Fruit fly (Drosophila melanogaster) whole organism, embryonic: ENCODE measurements around the gene Drsl2.
A peak's percentile ranks its signal among the peaks of the same experiment; 100 is the strongest.

ENCODE experiments used
- CG10267 ChIP-seq: fragments of 200-800 bp; sonication (Bioruptor generic); optimal IDR thresholded peaks from 2 replicates; lab custom pipeline; 2018; ENCODE audit warnings: missing biosample characterization, mild to moderate bottlenecking, missing genetic modification characterization, moderate library complexity
- CG10274 ChIP-seq: fragments of 200-800 bp; sonication (Bioruptor generic); optimal IDR thresholded peaks from 3 replicates; lab custom pipeline; 2017; ENCODE audit warnings: missing biosample characterization, mild to moderate bottlenecking, missing genetic modification characterization
- CG10366 ChIP-seq: fragments of 200-800 bp; sonication (Bioruptor generic); IDR thresholded peaks from 2 replicates; pipeline ENCODE4 v1.3.6; 2022; ENCODE audit warnings: missing biosample characterization, missing genetic modification characterization
- CG10565 ChIP-seq: fragments of 200-800 bp; sonication (Bioruptor generic); optimal IDR thresholded peaks from 3 replicates; lab custom pipeline; 2016; ENCODE audit warnings: missing biosample characterization, mild to moderate bottlenecking, missing genetic modification characterization
- CG11560 ChIP-seq: fragments of 200-800 bp; sonication (Bioruptor generic); IDR thresholded peaks from 3 replicates; pipeline ENCODE4 v1.3.6; 2022; ENCODE audit warnings: missing biosample characterization, missing genetic modification characterization
- CG12155 ChIP-seq: fragments of 200-800 bp; sonication (Bioruptor generic); optimal IDR thresholded peaks from 3 replicates; lab custom pipeline; 2016; ENCODE audit warnings: missing biosample characterization, missing genetic modification characterization
- CG12659 ChIP-seq: fragments of 200-800 bp; sonication (Bioruptor generic); optimal IDR thresholded peaks from 3 replicates; lab custom pipeline; 2017; ENCODE audit warnings: mild to moderate bottlenecking, missing biosample characterization, missing genetic modification reagents, missing genetic modification characterization
- CG13894 ChIP-seq: fragments of 200-800 bp; sonication (Bioruptor generic); optimal IDR thresholded peaks from 3 replicates; lab custom pipeline; 2018; ENCODE audit warnings: missing biosample characterization, mild to moderate bottlenecking, missing genetic modification characterization, moderate library complexity
- CG14050 ChIP-seq: fragments of 200-800 bp; sonication (Bioruptor generic); IDR thresholded peaks from 3 replicates; pipeline ENCODE4 v1.3.6; 2022; ENCODE audit warnings: missing biosample characterization, missing genetic modification characterization
- CG15073 ChIP-seq: fragments of 200-800 bp; sonication (Bioruptor generic); optimal IDR thresholded peaks from 2 replicates; lab custom pipeline; 2016; ENCODE audit warnings: missing biosample characterization, missing genetic modification characterization
- CG15479 ChIP-seq: fragments of 200-800 bp; sonication (Bioruptor generic); optimal IDR thresholded peaks from 3 replicates; lab custom pipeline; 2019; ENCODE audit warnings: missing biosample characterization, mild to moderate bottlenecking, missing genetic modification characterization, moderate library complexity
- CG17829 ChIP-seq: fragments of 200-800 bp; optimal IDR thresholded peaks from 2 replicates; lab custom pipeline; 2019; ENCODE audit warnings: missing biosample characterization, mild to moderate bottlenecking, missing genetic modification characterization, moderate library complexity
- CG1792 ChIP-seq: fragments of 200-800 bp; sonication (Bioruptor generic); optimal IDR thresholded peaks from 2 replicates; lab custom pipeline; 2016; ENCODE audit warnings: missing biosample characterization, missing genetic modification characterization
- CG18764 ChIP-seq: fragments of 200-800 bp; sonication (Bioruptor generic); optimal IDR thresholded peaks from 3 replicates; lab custom pipeline; 2016; ENCODE audit warnings: missing biosample characterization, missing genetic modification characterization
- CG3163 ChIP-seq: fragments of 200-800 bp; sonication (Bioruptor generic); optimal IDR thresholded peaks from 3 replicates; lab custom pipeline; 2016; ENCODE audit warnings: missing biosample characterization, missing genetic modification characterization
- CG4730 ChIP-seq: fragments of 200-800 bp; sonication (Bioruptor generic); IDR thresholded peaks from 2 replicates; pipeline ENCODE4 v1.3.6; 2022; ENCODE audit warnings: missing biosample characterization, missing genetic modification characterization
- CG6254 ChIP-seq: fragments of 200-800 bp; sonication (Bioruptor generic); optimal IDR thresholded peaks from 3 replicates; lab custom pipeline; 2017; ENCODE audit warnings: mild to moderate bottlenecking, missing biosample characterization, missing genetic modification reagents, missing genetic modification characterization
- CG7963 ChIP-seq: fragments of 200-800 bp; sonication (Bioruptor generic); IDR thresholded peaks from 3 replicates; pipeline ENCODE4 v1.3.6; 2022; ENCODE audit warnings: missing biosample characterization, missing genetic modification characterization; ENCODE audit not compliant: partially characterized antibody
- CG9932 ChIP-seq: fragments of 200-800 bp; sonication (Bioruptor generic); IDR thresholded peaks from 2 replicates; pipeline ENCODE4 v1.3.6; 2022; ENCODE audit warnings: missing biosample characterization, missing genetic modification characterization
- CTCF ChIP-seq: fragments of 200-800 bp; sonication (Bioruptor generic); optimal IDR thresholded peaks from 2 replicates; lab custom pipeline; 2017; ENCODE audit warnings: missing biosample characterization, mild to moderate bottlenecking, missing genetic modification characterization, moderate library complexity
- ERR ChIP-seq: fragments of 200-800 bp; sonication (Bioruptor generic); optimal IDR thresholded peaks from 2 replicates; lab custom pipeline; 2016; ENCODE audit warnings: missing biosample characterization, missing genetic modification characterization
- GATAe ChIP-seq: fragments of 200-800 bp; sonication (Bioruptor generic); conservative IDR thresholded peaks from 2 replicates; pipeline ENCODE4 v1.3.6; 2022; ENCODE audit warnings: missing biosample characterization, missing genetic modification characterization
- HLHmδ ChIP-seq: fragments of 200-800 bp; sonication (Bioruptor generic); optimal IDR thresholded peaks from 2 replicates; lab custom pipeline; 2018; ENCODE audit warnings: missing biosample characterization, mild to moderate bottlenecking, missing genetic modification characterization, moderate library complexity
- Hand ChIP-seq: fragments of 200-800 bp; sonication (Bioruptor generic); optimal IDR thresholded peaks from 2 replicates; lab custom pipeline; 2017; ENCODE audit warnings: mild to moderate bottlenecking, missing biosample characterization, missing genetic modification reagents, missing genetic modification characterization
- Hmx ChIP-seq: fragments of 200-800 bp; sonication (Bioruptor generic); optimal IDR thresholded peaks from 2 replicates; lab custom pipeline; 2016; ENCODE audit warnings: missing biosample characterization, missing genetic modification characterization
- Lhr ChIP-seq: fragments of 200-800 bp; sonication (Bioruptor generic); optimal IDR thresholded peaks from 3 replicates; lab custom pipeline; 2017; ENCODE audit warnings: mild to moderate bottlenecking, missing biosample characterization, missing genetic modification reagents, missing genetic modification characterization
- NFAT ChIP-seq: fragments of 200-800 bp; sonication (Bioruptor generic); IDR thresholded peaks from 2 replicates; pipeline ENCODE4 v1.3.6; 2022; ENCODE audit warnings: missing biosample characterization, missing genetic modification characterization
- Oli ChIP-seq: fragments of 200-800 bp; sonication (Bioruptor generic); optimal IDR thresholded peaks from 2 replicates; lab custom pipeline; 2018; ENCODE audit warnings: missing biosample characterization, mild to moderate bottlenecking, missing genetic modification characterization, moderate library complexity
- Poxn ChIP-seq: fragments of 200-800 bp; sonication (Bioruptor generic); IDR thresholded peaks from 2 replicates; pipeline ENCODE4 v1.3.6; 2022; ENCODE audit warnings: missing biosample characterization, missing genetic modification characterization
- Ptx1 ChIP-seq: fragments of 200-800 bp; sonication (Bioruptor generic); IDR thresholded peaks from 2 replicates; pipeline ENCODE4 v1.3.6; 2022; ENCODE audit warnings: missing biosample characterization, missing genetic modification characterization
- Six4 ChIP-seq: fragments of 200-800 bp; sonication (Bioruptor generic); optimal IDR thresholded peaks from 2 replicates; lab custom pipeline; 2016; ENCODE audit warnings: missing biosample characterization, missing genetic modification characterization
- az2 ChIP-seq: fragments of 200-800 bp; sonication (Bioruptor generic); optimal IDR thresholded peaks from 3 replicates; lab custom pipeline; 2016; ENCODE audit warnings: missing biosample characterization, missing genetic modification characterization
- bcd ChIP-seq: fragments of 200-800 bp; sonication (Bioruptor generic); optimal IDR thresholded peaks from 2 replicates; lab custom pipeline; 2017; ENCODE audit warnings: missing biosample characterization, mild to moderate bottlenecking, missing genetic modification characterization
- chif ChIP-seq, 2 experiments: fragments of 200-800 bp; sonication (Bioruptor generic); optimal IDR thresholded peaks; 3 replicates each; lab custom pipeline; 2016; ENCODE audit warnings: missing biosample characterization in 2 of 2, missing genetic modification characterization in 2 of 2
- ewg ChIP-seq: fragments of 200-800 bp; sonication (Bioruptor generic); optimal IDR thresholded peaks from 3 replicates; lab custom pipeline; 2017; ENCODE audit warnings: mild to moderate bottlenecking, missing biosample characterization, missing genetic modification reagents, missing genetic modification characterization
- ftz-f1 ChIP-seq: fragments of 200-800 bp; sonication (Bioruptor generic); optimal IDR thresholded peaks from 2 replicates; lab custom pipeline; 2016; ENCODE audit warnings: missing biosample characterization, missing genetic modification characterization
- gro ChIP-seq: fragments of 200-800 bp; sonication (Bioruptor generic); optimal IDR thresholded peaks from 2 replicates; lab custom pipeline; 2016; ENCODE audit warnings: missing biosample characterization, missing genetic modification characterization
- lab ChIP-seq: fragments of 200-800 bp; sonication (Bioruptor generic); optimal IDR thresholded peaks from 3 replicates; lab custom pipeline; 2017; ENCODE audit warnings: missing biosample characterization, missing genetic modification characterization, mild to moderate bottlenecking, moderate library complexity, missing genetic modification reagents
- lbe ChIP-seq: fragments of 200-800 bp; sonication (Bioruptor generic); optimal IDR thresholded peaks from 2 replicates; lab custom pipeline; 2016; ENCODE audit warnings: missing biosample characterization, mild to moderate bottlenecking, missing genetic modification characterization
- mam ChIP-seq: fragments of 200-800 bp; sonication (Bioruptor generic); optimal IDR thresholded peaks from 3 replicates; lab custom pipeline; 2016; ENCODE audit warnings: missing biosample characterization, missing genetic modification characterization
- odd ChIP-seq: fragments of 200-800 bp; sonication (Bioruptor generic); optimal IDR thresholded peaks from 2 replicates; lab custom pipeline; 2017; ENCODE audit warnings: missing biosample characterization, mild to moderate bottlenecking, missing genetic modification characterization
- pan ChIP-seq, 4 experiments: fragments of >200 bp in 3 of 4; fragments of 200-800 bp in 1 of 4; sonication (Bioruptor generic) in 1 of 4; optimal IDR thresholded peaks in 3 of 4; IDR thresholded peaks in 1 of 4; 2 replicates each; pipeline versions ENCODE4 v1.3.6 to Lab custom; 2017 to 2022; ENCODE audit warnings: missing biosample characterization in 2 of 4, missing genetic modification characterization in 2 of 4, mixed read lengths in 1 of 4
- pfk ChIP-seq: fragments of 200-800 bp; sonication (Bioruptor generic); optimal IDR thresholded peaks from 2 replicates; lab custom pipeline; 2018; ENCODE audit warnings: missing biosample characterization, mild to moderate bottlenecking, missing genetic modification characterization, moderate library complexity
- rib ChIP-seq: fragments of 200-800 bp; sonication (Bioruptor generic); IDR thresholded peaks from 2 replicates; pipeline ENCODE4 v1.3.6; 2022; ENCODE audit warnings: missing biosample characterization, missing genetic modification characterization
- run ChIP-seq: fragments of 200-800 bp; sonication (Bioruptor generic); optimal IDR thresholded peaks from 3 replicates; lab custom pipeline; 2018; ENCODE audit warnings: missing biosample characterization, mild to moderate bottlenecking, missing genetic modification characterization
- sens ChIP-seq: fragments of 200-800 bp; sonication (Bioruptor generic); peaks from one replicate; lab custom pipeline; 2016; ENCODE audit warnings: missing biosample characterization, missing genetic modification characterization
- sens-2 ChIP-seq: fragments of 200-800 bp; sonication (Bioruptor generic); IDR thresholded peaks from 2 replicates; pipeline ENCODE4 v1.3.6; 2022; ENCODE audit warnings: missing biosample characterization, missing genetic modification characterization
- sim ChIP-seq: fragments of 200-800 bp; sonication (Bioruptor generic); IDR thresholded peaks from 2 replicates; pipeline ENCODE4 v1.3.6; 2022; ENCODE audit warnings: missing biosample characterization, missing genetic modification characterization
- trh ChIP-seq: fragments of 200-800 bp; sonication (Bioruptor generic); optimal IDR thresholded peaks from 2 replicates; lab custom pipeline; 2016; ENCODE audit warnings: missing biosample characterization, missing genetic modification characterization
- twi ChIP-seq: fragments of 200-800 bp; optimal IDR thresholded peaks from 2 replicates; lab custom pipeline; 2019; ENCODE audit warnings: missing biosample characterization, mild to moderate bottlenecking, missing genetic modification characterization, moderate library complexity
- yki ChIP-seq: fragments of >200 bp; optimal IDR thresholded peaks from 3 replicates; lab custom pipeline; 2018

Gene Drsl2

dm6 chr3L:3336368-3337164 is 22.4 kb downstream of the Drsl2 start, which contains the start of the genes Drsl6 and kst (continued):
- TF ChIP-seq trh (GFP tag; lab: Kevin White, UChicago): no peak
- peak; percentile 6 for TF ChIP-seq Lhr (GFP tag; lab: Kevin White, UChicago)
- TF ChIP-seq CTCF (GFP tag; lab: Kevin White, UChicago): no peak
- no peak for TF ChIP-seq GATAe
- TF ChIP-seq CG6254 (GFP tag; lab: Kevin White, UChicago): no peak
- no peak for TF ChIP-seq ERR (GFP tag; lab: Kevin White, UChicago)
- TF ChIP-seq chif (GFP tag; optimal IDR thresholded peaks at IDR 0.05; lab: Kevin White, UChicago): no peak
- no peak for TF ChIP-seq CG7963 (GFP tag; lab: Robert Waterston, UW)
- no peak for TF ChIP-seq run (tag; lab: Kevin White, UChicago)
- TF ChIP-seq rib (GFP tag; lab: Robert Waterston, UW): peak; percentile 60; the same call in 1 of the 2 replicates
- TF ChIP-seq CG10274 (GFP tag; lab: Kevin White, UChicago): no peak
- no peak for TF ChIP-seq Hmx (GFP tag; lab: Kevin White, UChicago)
- no peak for TF ChIP-seq ewg (GFP tag; lab: Kevin White, UChicago)
- TF ChIP-seq CG18764: peak; percentile 10
- TF ChIP-seq Poxn (GFP tag; lab: Robert Waterston, UW): no peak
- no peak for TF ChIP-seq CG12155 (GFP tag; lab: Kevin White, UChicago)
- no peak for TF ChIP-seq CG14050
- no peak for TF ChIP-seq odd (GFP tag; lab: Kevin White, UChicago)
- TF ChIP-seq gro (GFP tag; lab: Kevin White, UChicago): peak; percentile 38
- no peak for TF ChIP-seq CG15073 (GFP tag; lab: Kevin White, UChicago)
- no peak for TF ChIP-seq HLHmδ
- TF ChIP-seq CG10565 (GFP tag; lab: Kevin White, UChicago): no peak
- TF ChIP-seq Hand (GFP tag; lab: Kevin White, UChicago): no peak
- no peak for TF ChIP-seq CG1792 (GFP tag; lab: Kevin White, UChicago)
- TF ChIP-seq yki (lab: Kevin White, UChicago): no peak
- TF ChIP-seq Six4 (GFP tag; lab: Kevin White, UChicago): no peak
- peak; percentile 24 for TF ChIP-seq bcd (GFP tag; lab: Kevin White, UChicago)
- no peak for TF ChIP-seq ftz-f1
- peak; percentile 47 for TF ChIP-seq CG10267 (tag; lab: Kevin White, UChicago)
- peak; percentile 45 for TF ChIP-seq CG17829 (tag; lab: Kevin White, UChicago)
- no peak for TF ChIP-seq pfk (GFP tag; lab: Kevin White, UChicago)
- no peak for TF ChIP-seq sim
- TF ChIP-seq CG9932 (GFP tag; lab: Robert Waterston, UW): no peak
- TF ChIP-seq CG4730 (GFP tag; lab: Robert Waterston, UW): no peak
- no peak for TF ChIP-seq Ptx1
- peak; percentile 13 for TF ChIP-seq lbe (GFP tag; lab: Kevin White, UChicago)
- TF ChIP-seq Oli: no peak
- no peak for TF ChIP-seq sens-2
- TF ChIP-seq lab (GFP tag; lab: Kevin White, UChicago): no peak
- peak; percentile 61 for TF ChIP-seq CG12659 (GFP tag; lab: Kevin White, UChicago)
- TF ChIP-seq CG3163: peak; percentile 86
- peak; percentile 83 for TF ChIP-seq sens (GFP tag; lab: Kevin White, UChicago)
- TF ChIP-seq CG13894: no peak
- TF ChIP-seq NFAT (GFP tag; lab: Robert Waterston, UW): no peak
- no peak for TF ChIP-seq twi (tag; lab: Kevin White, UChicago)
- TF ChIP-seq CG11560 (tag; lab: Robert Waterston, UW): no peak
- TF ChIP-seq CG10366: no peak
- no peak for TF ChIP-seq az2 (GFP tag; lab: Kevin White, UChicago)
- TF ChIP-seq CG15479: no peak
- no peak for TF ChIP-seq mam (GFP tag; lab: Kevin White, UChicago)
- TF ChIP-seq pan (optimal IDR thresholded peaks at IDR 0.05; lab: Kevin White, UChicago): no peak
- peak in 1 of 2 experiments; percentile 33 for TF ChIP-seq pan (GFP tag; optimal IDR thresholded peaks at IDR 0.05 in 1 of 2, IDR thresholded peaks at IDR 0.05 in 1 of 2)
